Fruit fly (Drosophila melanogaster): ENCODE measurements around the gene CG43155.

CG43155 gene

DNA sequence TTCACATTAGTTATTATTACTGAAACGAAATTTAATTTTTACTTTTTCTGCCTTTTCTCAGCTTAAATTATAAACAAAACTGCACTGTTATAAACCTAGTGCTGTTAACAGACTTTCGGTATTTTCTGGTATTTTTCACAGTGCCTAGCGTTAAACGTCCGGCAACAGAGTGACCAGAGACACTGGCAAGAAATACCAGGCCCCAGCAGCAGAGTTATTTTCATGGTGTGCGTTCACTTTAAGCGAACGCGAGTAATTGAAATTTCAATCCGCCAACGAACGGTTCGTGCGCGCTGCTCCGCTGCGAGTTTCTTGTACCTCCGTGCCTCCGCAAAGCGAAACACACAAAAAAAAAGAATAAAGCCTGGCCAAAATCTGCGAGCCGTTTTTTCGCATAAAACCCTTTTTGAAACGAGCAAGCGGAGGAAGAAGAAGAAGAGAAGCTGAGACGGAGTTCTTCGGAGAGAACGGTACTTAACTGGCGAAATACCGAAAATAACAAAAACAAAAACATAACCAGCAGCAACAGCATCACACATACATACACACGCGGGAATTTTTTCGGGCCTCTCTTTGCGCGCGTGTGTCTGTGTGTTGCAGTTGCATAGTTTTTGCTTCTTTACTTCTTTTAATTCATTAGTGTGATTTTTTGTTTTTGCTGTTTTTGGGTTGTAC lies 33.5 kb downstream of the CG43155 start, which contains the start of gene Drak:
Gene Drak (plus strand): TSS at position 220 of the 675 bp plus-strand sequence.
- TF ChIP-seq usp (GFP tag; optimal IDR thresholded peaks at IDR 0.05) (no peak), CG8478 (optimal IDR thresholded peaks at IDR 0.05) (no peak), psq (optimal IDR thresholded peaks at IDR 0.05) (no peak), EcR (GFP tag; optimal IDR thresholded peaks at IDR 0.05) (no peak), pan (optimal IDR thresholded peaks at IDR 0.05) (no peak), Dll (optimal IDR thresholded peaks at IDR 0.05) (no peak)

DNA sequence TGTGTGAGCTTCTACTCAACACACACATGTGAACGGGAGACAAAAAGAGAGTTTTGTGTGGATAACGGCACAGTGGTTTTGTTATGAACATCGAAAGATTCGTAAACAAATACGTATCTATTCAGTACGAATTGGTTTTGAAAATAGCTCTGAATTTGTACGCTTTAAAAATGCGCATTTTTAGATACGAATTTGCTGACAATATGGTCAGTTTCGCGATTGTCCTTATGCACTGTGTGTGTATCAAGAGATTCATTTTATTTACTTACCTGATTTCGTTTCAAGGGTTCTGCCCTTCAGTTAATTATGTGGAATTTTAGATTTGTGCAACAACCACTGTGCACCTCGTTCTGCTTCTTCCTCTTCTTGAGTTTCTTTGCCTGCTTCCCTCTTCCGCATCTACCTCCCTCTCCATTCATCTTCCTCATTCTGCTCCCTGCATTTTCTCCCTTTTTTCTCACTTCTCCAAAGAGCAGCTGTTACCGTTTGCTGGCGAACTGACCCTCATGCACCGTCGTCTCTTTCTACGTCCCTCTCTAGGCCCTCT lies 35.2 kb downstream of the CG43155 start:
- TF ChIP-seq pan (optimal IDR thresholded peaks at IDR 0.05) = peak; percentile 18
- TF ChIP-seq CG8478 (optimal IDR thresholded peaks at IDR 0.05) = no peak

DNA sequence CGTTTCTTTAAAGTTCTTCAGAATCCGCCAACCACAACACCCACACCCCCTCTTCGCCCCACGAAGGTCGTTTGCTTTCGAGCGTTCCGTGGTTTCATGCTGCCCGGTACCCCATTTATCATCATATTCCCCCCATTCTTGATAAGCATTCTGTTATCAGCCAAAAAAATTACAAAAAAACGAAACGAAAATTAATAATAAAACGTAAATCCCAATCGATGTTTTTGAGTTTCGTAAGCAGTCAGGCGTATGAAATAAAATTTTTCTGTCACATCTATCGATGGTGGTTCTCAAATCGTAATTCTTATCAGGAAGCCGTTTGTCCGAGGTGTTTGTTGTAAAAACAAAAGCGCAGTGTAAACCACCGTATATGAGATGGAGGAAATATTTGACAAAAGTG lies 35.9 kb downstream of the CG43155 start:
- no peak for TF ChIP-seq usp (GFP tag; optimal IDR thresholded peaks at IDR 0.05)
- no peak for TF ChIP-seq Dll (optimal IDR thresholded peaks at IDR 0.05)
- no peak for TF ChIP-seq CG8478 (optimal IDR thresholded peaks at IDR 0.05)
- TF ChIP-seq pan (optimal IDR thresholded peaks at IDR 0.05) = no peak
- no peak for TF ChIP-seq EcR (GFP tag; optimal IDR thresholded peaks at IDR 0.05)
- TF ChIP-seq psq (optimal IDR thresholded peaks at IDR 0.05) = no peak

DNA sequence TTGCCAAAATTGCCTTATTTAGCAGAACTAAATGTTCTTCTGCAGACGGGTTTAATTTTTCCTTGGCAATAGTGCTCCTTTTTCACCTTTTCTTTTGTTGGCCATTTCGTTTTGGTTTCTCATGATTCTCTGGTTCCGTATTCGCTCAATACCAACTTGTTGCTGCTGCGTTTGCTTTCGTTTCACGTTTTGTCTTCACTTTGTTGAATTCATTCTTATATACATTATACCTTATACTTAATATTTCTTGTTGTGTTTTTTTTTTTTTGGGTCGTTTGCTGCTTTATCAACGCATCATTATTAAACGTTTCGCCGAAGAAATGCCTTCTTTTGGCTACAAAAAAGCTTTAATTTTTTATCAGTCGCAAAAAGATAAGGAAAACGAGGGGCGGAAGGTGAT lies 36.7 kb downstream of the CG43155 start:
- TF ChIP-seq psq (optimal IDR thresholded peaks at IDR 0.05) = no peak
- TF ChIP-seq EcR (GFP tag; optimal IDR thresholded peaks at IDR 0.05) = no peak
- no peak for TF ChIP-seq pan (optimal IDR thresholded peaks at IDR 0.05)
- no peak for TF ChIP-seq usp (GFP tag; optimal IDR thresholded peaks at IDR 0.05)
- TF ChIP-seq Dll (optimal IDR thresholded peaks at IDR 0.05) = no peak
- TF ChIP-seq CG8478 (optimal IDR thresholded peaks at IDR 0.05) = no peak

DNA sequence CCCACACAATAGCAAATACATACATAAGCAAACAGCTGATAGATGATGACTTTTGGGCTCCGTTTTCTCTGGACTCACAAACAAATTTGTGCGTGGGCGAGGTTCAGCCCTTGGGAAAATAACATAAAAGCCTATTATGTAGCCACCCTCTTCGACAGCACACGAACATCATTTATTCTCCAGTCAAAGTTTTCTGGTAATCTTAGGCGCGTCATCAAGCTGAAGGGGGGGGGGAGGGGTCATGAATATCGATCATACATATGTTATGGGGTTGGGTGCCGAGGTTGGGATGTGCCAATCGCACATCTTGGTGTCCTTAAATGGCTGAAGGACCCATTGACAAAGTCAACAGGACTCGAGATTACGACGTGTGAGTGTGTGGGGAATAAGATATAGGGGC lies 38.6 kb downstream of the CG43155 start:
- TF ChIP-seq EcR (GFP tag; optimal IDR thresholded peaks at IDR 0.05) = no peak
- TF ChIP-seq CG8478 (optimal IDR thresholded peaks at IDR 0.05) = no peak
- TF ChIP-seq usp (GFP tag; optimal IDR thresholded peaks at IDR 0.05) = no peak
- no peak for TF ChIP-seq psq (optimal IDR thresholded peaks at IDR 0.05)
- no peak for TF ChIP-seq Dll (optimal IDR thresholded peaks at IDR 0.05)
- TF ChIP-seq pan (optimal IDR thresholded peaks at IDR 0.05) = no peak

DNA sequence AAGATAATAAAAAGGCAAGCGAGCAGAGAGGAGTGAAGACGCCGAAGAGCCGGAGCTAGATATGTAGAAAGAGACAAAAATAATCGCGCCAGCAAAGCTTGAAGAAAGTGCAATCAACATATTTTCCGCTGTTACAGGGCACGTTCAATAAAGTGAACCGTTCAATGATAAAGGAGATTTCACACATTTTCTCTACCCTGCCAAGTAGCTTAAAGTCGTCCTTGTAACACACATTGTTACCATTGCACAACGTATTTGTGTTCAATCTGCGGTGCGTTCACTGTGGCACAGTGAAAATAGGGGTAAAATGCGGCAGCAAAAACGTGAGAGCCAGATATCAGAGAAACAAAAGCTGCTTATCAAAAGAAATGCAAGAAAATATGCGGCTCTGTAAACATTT lies 39.9 kb downstream of the CG43155 start:
- TF ChIP-seq pan (optimal IDR thresholded peaks at IDR 0.05) = no peak
- no peak for TF ChIP-seq EcR (GFP tag; optimal IDR thresholded peaks at IDR 0.05)
- no peak for TF ChIP-seq CG8478 (optimal IDR thresholded peaks at IDR 0.05)
- no peak for TF ChIP-seq usp (GFP tag; optimal IDR thresholded peaks at IDR 0.05)
- no peak for TF ChIP-seq Dll (optimal IDR thresholded peaks at IDR 0.05)
- no peak for TF ChIP-seq psq (optimal IDR thresholded peaks at IDR 0.05)

DNA sequence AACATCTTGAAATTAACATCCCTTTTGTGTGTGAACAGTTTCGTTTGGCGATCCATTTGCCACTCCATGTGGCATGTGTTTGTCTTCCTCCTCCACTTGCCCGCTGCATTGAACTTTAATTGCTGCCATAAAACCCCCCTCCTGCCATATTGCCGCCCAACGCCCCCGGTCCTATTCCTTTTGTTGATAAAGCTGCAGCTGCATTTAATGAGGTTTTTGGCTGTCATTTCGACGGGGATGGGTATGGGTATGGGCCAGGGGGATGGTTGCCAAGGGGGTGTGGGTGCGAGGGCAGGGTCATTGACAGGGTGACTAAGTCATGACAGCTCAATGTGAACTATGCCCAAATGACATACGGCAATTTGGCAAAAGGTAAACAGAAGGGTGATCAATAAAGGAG lies 40.7 kb downstream of the CG43155 start:
- TF ChIP-seq CG8478 (optimal IDR thresholded peaks at IDR 0.05) (no peak), usp (GFP tag; optimal IDR thresholded peaks at IDR 0.05) (no peak), EcR (GFP tag; optimal IDR thresholded peaks at IDR 0.05) (no peak), pan (optimal IDR thresholded peaks at IDR 0.05) (no peak), Dll (optimal IDR thresholded peaks at IDR 0.05) (no peak), psq (optimal IDR thresholded peaks at IDR 0.05) (no peak)

DNA sequence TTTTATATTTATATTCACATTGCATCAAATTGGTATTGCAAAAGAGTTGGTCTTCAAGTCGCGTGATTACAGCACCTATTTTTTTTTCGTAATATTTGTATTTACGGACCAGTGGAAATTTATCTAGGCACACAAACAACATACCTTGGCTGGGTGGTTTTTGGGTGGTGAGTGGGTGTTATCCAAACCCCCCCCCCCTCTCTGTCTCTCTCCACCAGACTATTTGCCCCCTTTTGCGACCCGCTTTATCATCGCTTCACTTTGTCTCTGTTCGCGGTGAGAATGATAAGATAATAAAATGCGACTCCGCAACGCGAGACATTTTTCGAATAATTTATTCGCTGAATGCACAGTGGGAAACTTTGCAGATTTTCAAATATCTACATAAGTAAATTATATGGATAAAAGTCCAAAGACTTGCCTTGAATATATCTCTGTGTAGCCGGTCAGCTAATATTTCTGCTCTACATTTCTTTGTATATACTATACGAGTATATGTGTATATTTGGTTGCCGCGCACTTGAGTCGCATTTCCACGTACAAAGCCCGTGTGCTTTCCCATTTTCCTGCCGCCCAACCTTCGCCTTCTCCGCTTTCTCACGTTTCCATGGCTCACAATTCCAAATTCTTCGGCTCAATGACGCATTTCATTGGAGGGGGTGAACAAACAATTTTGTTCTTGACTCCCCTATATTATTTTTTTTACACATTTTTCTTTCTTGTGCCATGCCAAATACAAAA lies 41.8 kb downstream of the CG43155 start:
- TF ChIP-seq CG8478 (optimal IDR thresholded peaks at IDR 0.05) (no peak), EcR (GFP tag; optimal IDR thresholded peaks at IDR 0.05) (no peak), usp (GFP tag; optimal IDR thresholded peaks at IDR 0.05) (no peak), Dll (optimal IDR thresholded peaks at IDR 0.05) (no peak), psq (optimal IDR thresholded peaks at IDR 0.05) (no peak), pan (optimal IDR thresholded peaks at IDR 0.05) (no peak)

DNA sequence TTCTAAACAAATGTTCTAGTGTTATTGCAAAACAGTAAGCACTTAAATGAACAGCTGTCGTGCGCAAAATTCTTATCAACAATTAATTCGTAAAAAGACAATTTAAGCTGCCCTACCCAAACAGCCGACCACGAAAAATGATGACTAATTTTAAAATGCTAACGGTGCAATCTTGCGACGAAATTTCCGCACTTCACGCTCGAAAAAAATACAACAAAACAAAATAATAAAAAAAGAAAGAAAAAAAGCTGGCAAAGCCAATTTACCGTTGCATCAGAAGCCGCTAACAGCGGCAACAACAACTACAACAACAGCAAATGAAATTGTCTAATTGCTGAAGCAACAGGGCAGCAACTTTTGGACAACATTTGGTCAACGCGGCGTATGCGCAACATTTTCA lies 44.0 kb downstream of the CG43155 start:
- no peak for TF ChIP-seq EcR (GFP tag; optimal IDR thresholded peaks at IDR 0.05)
- TF ChIP-seq psq (optimal IDR thresholded peaks at IDR 0.05) = no peak
- TF ChIP-seq Dll (optimal IDR thresholded peaks at IDR 0.05) = no peak
- no peak for TF ChIP-seq pan (optimal IDR thresholded peaks at IDR 0.05)
- no peak for TF ChIP-seq CG8478 (optimal IDR thresholded peaks at IDR 0.05)
- TF ChIP-seq usp (GFP tag; optimal IDR thresholded peaks at IDR 0.05) = no peak

DNA sequence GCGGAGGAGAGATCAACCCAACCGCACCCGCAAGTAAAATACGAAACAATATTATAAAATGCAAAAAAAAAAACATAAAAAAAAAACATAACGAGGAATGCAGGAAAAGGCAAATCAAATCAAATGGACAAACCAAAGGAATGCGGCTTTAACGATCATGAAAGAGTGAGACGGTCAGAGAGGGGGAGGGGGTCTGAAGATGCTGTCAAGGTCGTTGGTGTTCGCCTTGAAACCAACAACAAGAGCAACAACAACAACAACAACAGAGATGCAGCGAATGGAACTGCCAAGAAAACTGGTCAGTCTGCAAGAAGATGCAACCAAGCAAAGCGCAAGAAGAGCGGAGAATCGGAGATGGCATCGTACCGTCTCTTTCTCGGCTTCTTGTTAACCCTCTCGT lies 46.6 kb downstream of the CG43155 start:
- no peak for TF ChIP-seq EcR (GFP tag; optimal IDR thresholded peaks at IDR 0.05)
- TF ChIP-seq CG8478 (optimal IDR thresholded peaks at IDR 0.05) = no peak
- no peak for TF ChIP-seq Dll (optimal IDR thresholded peaks at IDR 0.05)
- no peak for TF ChIP-seq psq (optimal IDR thresholded peaks at IDR 0.05)
- TF ChIP-seq pan (optimal IDR thresholded peaks at IDR 0.05) = no peak
- TF ChIP-seq usp (GFP tag; optimal IDR thresholded peaks at IDR 0.05) = no peak

DNA sequence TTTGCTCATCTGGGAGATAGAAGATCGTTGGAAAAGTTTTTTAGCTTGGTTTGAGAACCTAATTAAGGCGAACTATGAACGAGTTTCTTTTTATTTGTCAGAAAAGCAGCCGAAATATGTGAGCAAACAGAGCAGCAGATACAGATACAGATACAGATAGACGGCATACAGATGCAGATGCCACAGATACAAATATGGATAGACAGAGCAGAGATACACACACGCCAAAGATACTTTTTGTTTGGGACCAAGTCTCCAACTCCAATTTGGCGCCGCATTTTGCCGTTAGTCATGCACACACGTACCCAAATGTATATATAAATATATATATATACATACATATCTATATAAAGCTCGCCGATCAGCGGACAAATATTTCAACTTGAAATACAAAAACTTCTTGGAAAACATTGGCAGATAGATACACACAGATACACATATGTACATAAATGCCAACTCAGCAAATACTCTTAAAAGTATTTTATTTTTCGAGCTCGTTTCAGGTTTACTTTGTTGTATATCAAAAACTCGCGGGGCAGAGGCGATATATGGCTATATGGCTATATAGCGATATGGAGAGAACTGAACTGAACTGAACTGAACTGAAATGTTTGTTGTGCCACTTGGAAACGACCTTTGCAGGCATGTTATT lies 50.7 kb downstream of the CG43155 start:
- TF ChIP-seq pan (optimal IDR thresholded peaks at IDR 0.05) (no peak), CG8478 (optimal IDR thresholded peaks at IDR 0.05) (no peak), Dll (optimal IDR thresholded peaks at IDR 0.05) (no peak), usp (GFP tag; optimal IDR thresholded peaks at IDR 0.05) (no peak), EcR (GFP tag; optimal IDR thresholded peaks at IDR 0.05) (no peak), psq (optimal IDR thresholded peaks at IDR 0.05) (no peak)

DNA sequence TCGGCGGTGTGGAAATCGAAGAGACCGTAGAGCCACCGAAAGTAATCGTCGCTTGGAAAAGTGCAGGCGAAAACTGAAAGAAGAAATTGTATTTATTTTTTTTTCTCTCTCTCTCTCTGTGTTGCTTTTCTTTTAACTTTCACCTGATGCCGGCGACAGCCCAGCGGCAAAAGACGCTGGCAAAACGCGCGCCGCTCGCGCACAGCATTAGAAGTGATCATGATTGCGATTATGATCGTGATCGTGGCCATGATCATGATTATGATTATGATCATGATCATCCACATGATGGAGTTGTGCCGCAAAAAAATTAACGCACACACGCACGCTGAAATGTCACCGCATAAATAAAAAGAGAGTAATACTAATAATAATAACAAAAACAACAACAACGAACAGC lies 51.7 kb downstream of the CG43155 start:
- TF ChIP-seq CG8478 (optimal IDR thresholded peaks at IDR 0.05) (no peak), usp (GFP tag; optimal IDR thresholded peaks at IDR 0.05) (no peak), Dll (optimal IDR thresholded peaks at IDR 0.05) (no peak), pan (optimal IDR thresholded peaks at IDR 0.05) (no peak), psq (optimal IDR thresholded peaks at IDR 0.05) (no peak), EcR (GFP tag; optimal IDR thresholded peaks at IDR 0.05) (no peak)
